Fruit fly (Drosophila melanogaster) whole organism, pupa: ENCODE results near the gene Cbp80.

Experiments used
- CG10348 ChIP-seq: fragments of 200-800 bp; sonication (Bioruptor generic); IDR thresholded peaks from 2 replicates; pipeline ENCODE4 v1.3.6; 2022; ENCODE audit warnings: missing biosample characterization, missing genetic modification characterization
- CG12605 ChIP-seq: fragments of 200-800 bp; sonication (Bioruptor generic); IDR thresholded peaks from 2 replicates; pipeline ENCODE4 v1.3.6; 2022; ENCODE audit warnings: missing biosample characterization, missing genetic modification characterization
- CG14655 ChIP-seq: fragments of 200-800 bp; sonication (Bioruptor generic); optimal IDR thresholded peaks from 3 replicates; lab custom pipeline; 2017; ENCODE audit warnings: mild to moderate bottlenecking, missing biosample characterization, missing genetic modification reagents, missing genetic modification characterization
- CG17806 ChIP-seq: fragments of 200-800 bp; sonication (Bioruptor generic); optimal IDR thresholded peaks from 2 replicates; lab custom pipeline; 2018; ENCODE audit warnings: missing biosample characterization, mild to moderate bottlenecking, missing genetic modification characterization, moderate library complexity
- CG4496 ChIP-seq: fragments of 200-800 bp; sonication (Bioruptor generic); IDR thresholded peaks from 3 replicates; pipeline ENCODE4 v1.3.6; 2022; ENCODE audit warnings: missing biosample characterization, missing genetic modification characterization
- CG8159 ChIP-seq: fragments of 200-800 bp; sonication (Bioruptor generic); optimal IDR thresholded peaks from 3 replicates; lab custom pipeline; 2018; ENCODE audit warnings: missing biosample characterization, mild to moderate bottlenecking, missing genetic modification characterization, moderate library complexity
- CG8301 ChIP-seq: fragments of 200-800 bp; sonication (Bioruptor generic); optimal IDR thresholded peaks from 2 replicates; lab custom pipeline; 2018; ENCODE audit warnings: missing biosample characterization, mild to moderate bottlenecking, missing genetic modification characterization
- CG9948 ChIP-seq: fragments of 200-800 bp; sonication (Bioruptor generic); optimal IDR thresholded peaks from 2 replicates; lab custom pipeline; 2018; ENCODE audit warnings: missing biosample characterization, mild to moderate bottlenecking, missing genetic modification characterization, moderate library complexity
- Pif1A ChIP-seq: fragments of 200-800 bp; sonication (Bioruptor generic); optimal IDR thresholded peaks from 3 replicates; lab custom pipeline; 2016; ENCODE audit warnings: missing biosample characterization, missing genetic modification characterization
- fd96Ca ChIP-seq: fragments of 200-800 bp; sonication (Bioruptor generic); IDR thresholded peaks from 3 replicates; pipeline ENCODE4 v1.3.6; 2022; ENCODE audit warnings: missing biosample characterization, missing genetic modification characterization
- gl ChIP-seq: fragments of 200-800 bp; sonication (Bioruptor generic); optimal IDR thresholded peaks from 2 replicates; lab custom pipeline; 2018; ENCODE audit warnings: missing biosample characterization, mild to moderate bottlenecking, missing genetic modification characterization
- rn ChIP-seq: fragments of 200-800 bp; sonication (Bioruptor generic); IDR thresholded peaks from 2 replicates; pipeline ENCODE4 v1.3.6; 2022; ENCODE audit warnings: missing biosample characterization, missing genetic modification characterization

DNA sequence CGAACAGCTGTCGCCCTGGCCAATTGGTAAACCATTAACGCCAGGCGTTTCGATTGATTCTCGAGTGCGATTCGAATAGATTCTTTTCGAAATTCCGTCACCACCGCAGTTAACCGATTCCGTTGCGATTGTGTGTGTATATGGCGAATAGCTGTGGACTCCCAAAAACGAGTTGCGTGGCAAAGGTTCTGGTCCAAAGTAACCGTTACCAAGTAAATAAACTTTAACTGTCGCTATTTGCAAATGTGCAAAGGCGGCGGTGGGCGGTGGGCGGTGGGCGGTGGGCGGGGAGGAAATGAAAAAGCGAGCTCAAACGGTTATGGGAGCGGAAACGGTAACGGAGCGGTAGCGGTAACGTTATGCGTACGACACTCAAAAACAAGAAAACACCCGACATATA lies 5.9 kb upstream of the Cbp80 start, which contains the start of gene CG3081:
- TF ChIP-seq fd96Ca (GFP tag; lab: Robert Waterston, UW), result no peak
- no peak for TF ChIP-seq rn (GFP tag; lab: Robert Waterston, UW)
- TF ChIP-seq CG4496 (GFP tag; lab: Robert Waterston, UW), result no peak
- TF ChIP-seq CG8159, result no peak
- TF ChIP-seq CG9948 (tag; lab: Kevin White, UChicago), result no peak
- no peak for TF ChIP-seq gl (tag; lab: Kevin White, UChicago)
- TF ChIP-seq CG10348 (GFP tag; lab: Robert Waterston, UW), result no peak
- no peak for TF ChIP-seq CG14655 (GFP tag; lab: Kevin White, UChicago)
- no peak for TF ChIP-seq CG17806
- TF ChIP-seq Pif1A (GFP tag; lab: Kevin White, UChicago), result no peak
- no peak for TF ChIP-seq CG12605
- TF ChIP-seq CG8301 (tag; lab: Kevin White, UChicago), result no peak
